Worm (Caenorhabditis elegans) whole organism, L3 larva: Measurements from ENCODE around the gene srd-3.

Experiments used
- aly-2 ChIP-seq: fragments of 150-350 bp; optimal IDR thresholded peaks from 2 replicates; lab custom pipeline; 2014; ENCODE audit warnings: missing biosample characterization, missing genetic modification characterization
- fkh-10 ChIP-seq: sonication (generic microtip); optimal IDR thresholded peaks from 2 replicates; lab custom pipeline; 2017; ENCODE audit warnings: missing biosample characterization, missing genetic modification reagents, missing genetic modification characterization
- lin-15B ChIP-seq: fragments of 150-350 bp; optimal IDR thresholded peaks from 2 replicates; lab custom pipeline; 2014; ENCODE audit warnings: missing biosample characterization, missing genetic modification characterization

DNA sequence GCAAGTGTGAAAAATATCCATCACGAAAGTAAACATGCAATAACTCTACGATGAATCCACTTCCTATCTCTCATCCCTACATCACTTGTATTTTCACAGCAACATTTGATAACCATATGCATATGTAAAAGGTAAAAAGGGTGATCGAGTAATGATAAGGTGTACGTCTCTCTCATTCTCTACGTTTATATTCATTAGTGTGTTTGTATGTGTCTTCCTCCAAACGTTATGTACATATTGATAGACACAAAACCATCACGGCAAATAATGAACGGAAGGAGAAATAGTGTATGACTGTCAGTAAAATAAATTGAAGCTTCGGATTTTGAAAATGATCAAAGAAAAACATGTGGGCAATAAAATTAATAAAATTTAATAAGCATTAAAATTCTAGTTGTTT lies 6.3 kb downstream of the srd-3 start:
- TF ChIP-seq fkh-10 (no peak), aly-2 (tag; lab: Kevin White, UChicago) (no peak), lin-15B (tag; lab: Kevin White, UChicago) (no peak)
